Fruit fly (Drosophila melanogaster): ENCODE data around the gene Acbp1.

Acbp1 gene

dm6 chr2L:8163025-8163351 is 736 bp upstream of the Acbp1 start, which contains the start of gene Piezo (continued):
- TF ChIP-seq Hmx (GFP tag; optimal IDR thresholded peaks at IDR 0.05) (no peak), CG10654 (GFP tag; optimal IDR thresholded peaks at IDR 0.05) (no peak), CG31365 (tag; optimal IDR thresholded peaks at IDR 0.05) (no peak), da (GFP tag; optimal IDR thresholded peaks at IDR 0.05) (no peak), CG8765 (GFP tag; IDR thresholded peaks at IDR 0.05) (no peak), Dp (GFP tag; optimal IDR thresholded peaks at IDR 0.05) (no peak), CG6813 (GFP tag; optimal IDR thresholded peaks at IDR 0.05) (no peak), sug (tag; optimal IDR thresholded peaks at IDR 0.05) (peak; percentile 24), CG10209 (GFP tag; optimal IDR thresholded peaks at IDR 0.05) (peak; percentile 15), CG12769 (tag; optimal IDR thresholded peaks at IDR 0.05) (no peak), CG31224 (GFP tag; IDR thresholded peaks at IDR 0.05) (no peak), ttk (GFP tag; IDR thresholded peaks at IDR 0.05) (no peak), tna (GFP tag; IDR thresholded peaks at IDR 0.05; ENCODE audit: partially characterized antibody) (0 out of 2 replicates have a peak, but pooled peaks have one; percentile 7), nau (GFP tag; optimal IDR thresholded peaks at IDR 0.05) (peak; percentile 51), rib (GFP tag; IDR thresholded peaks at IDR 0.05) (no peak), CG3838 (GFP tag; optimal IDR thresholded peaks at IDR 0.05) (no peak), CkIIα-i1 (GFP tag; IDR thresholded peaks at IDR 0.05) (no peak), Bdp1 (GFP tag; optimal IDR thresholded peaks at IDR 0.05) (no peak), Bgb (GFP tag; IDR thresholded peaks at IDR 0.05; ENCODE audit: partially characterized antibody) (peak; percentile 47; the same call in 1 of the 2 replicates), CG10543 (GFP tag; optimal IDR thresholded peaks at IDR 0.05) (peak; percentile 56), psq (GFP tag; optimal IDR thresholded peaks at IDR 0.05) (no peak), hb (GFP tag; IDR thresholded peaks at IDR 0.05; ENCODE audit: partially characterized antibody) (0 out of 3 replicates have a peak, but pooled peaks have one; percentile 32), C15 (GFP tag; IDR thresholded peaks at IDR 0.05) (no peak), ato (GFP tag; IDR thresholded peaks at IDR 0.05; ENCODE audit: partially characterized antibody) (peak; percentile 13; the same call in 1 of the 2 replicates), BEAF-32 (GFP tag; optimal IDR thresholded peaks at IDR 0.05) (no peak), usp (GFP tag; optimal IDR thresholded peaks at IDR 0.05) (no peak), pnt (GFP tag; optimal IDR thresholded peaks at IDR 0.05) (no peak), CG4854 (GFP tag; optimal IDR thresholded peaks at IDR 0.05) (no peak), Camta (GFP tag; optimal IDR thresholded peaks at IDR 0.05) (no peak), CG7963 (GFP tag; IDR thresholded peaks at IDR 0.05; ENCODE audit: partially characterized antibody) (0 out of 3 replicates have a peak, but pooled peaks have one; percentile 29), Side (GFP tag; optimal IDR thresholded peaks at IDR 0.05) (no peak), CG3163 (GFP tag; optimal IDR thresholded peaks at IDR 0.05) (no peak), chinmo (GFP tag; IDR thresholded peaks at IDR 0.05; ENCODE audit: partially characterized antibody) (peak; percentile 34; the same call in 1 of the 4 replicates), HmgD (GFP tag; optimal IDR thresholded peaks at IDR 0.05) (no peak), CG17829 (tag; optimal IDR thresholded peaks at IDR 0.05) (no peak), CG9727 (GFP tag; optimal IDR thresholded peaks at IDR 0.05) (peak; percentile 55), CG4707 (GFP tag; optimal IDR thresholded peaks at IDR 0.05) (no peak), Six4 (GFP tag; optimal IDR thresholded peaks at IDR 0.05) (no peak), Opbp (GFP tag; IDR thresholded peaks at IDR 0.05; ENCODE audit: partially characterized antibody) (peak; percentile 53; the same call in 1 of the 3 replicates), Asciz (GFP tag; optimal IDR thresholded peaks at IDR 0.05) (no peak), inv (GFP tag; IDR thresholded peaks at IDR 0.05; ENCODE audit: partially characterized antibody) (peak; percentile 6; the same call in 1 of the 2 replicates), CG42726 (GFP tag; IDR thresholded peaks at IDR 0.05; ENCODE audit: partially characterized antibody) (peak; percentile 49; the same call in 1 of the 2 replicates), Drgx (GFP tag; IDR thresholded peaks at IDR 0.05) (no peak), zfh1 (GFP tag; IDR thresholded peaks at IDR 0.05) (no peak), peb (GFP tag; IDR thresholded peaks at IDR 0.05) (no peak), CG10462 (GFP tag; optimal IDR thresholded peaks at IDR 0.05) (no peak), NFAT (GFP tag; IDR thresholded peaks at IDR 0.05) (no peak), CG6791 (GFP tag; IDR thresholded peaks at IDR 0.05; ENCODE audit: partially characterized antibody) (peak; percentile 44; the same call in 1 of the 3 replicates), fd102C (GFP tag; optimal IDR thresholded peaks at IDR 0.05) (peak; percentile 56), CG5180 (GFP tag; optimal IDR thresholded peaks at IDR 0.05) (peak; percentile 4)

Measured in whole organism, embryonic.